Fruit fly (Drosophila melanogaster) whole organism, wandering third instar larva: Measurements from ENCODE around the gene att-ORFB.

Source experiments
- CG9705 ChIP-seq: fragments of 200-800 bp; sonication (Bioruptor generic); optimal IDR thresholded peaks from 2 replicates; lab custom pipeline; 2018; ENCODE audit warnings: missing biosample characterization, mild to moderate bottlenecking, missing genetic modification characterization
- HLH106 ChIP-seq: fragments of 200-800 bp; optimal IDR thresholded peaks from 3 replicates; lab custom pipeline; 2019; ENCODE audit warnings: missing biosample characterization, mild to moderate bottlenecking, missing genetic modification characterization, moderate library complexity
- Jra ChIP-seq: sonication (Bioruptor generic); optimal IDR thresholded peaks from 2 replicates; lab custom pipeline; 2016; ENCODE audit warnings: missing biosample characterization, missing genetic modification characterization
- Myc ChIP-seq: fragments of >200 bp; optimal IDR thresholded peaks from 2 replicates; lab custom pipeline; 2017
- brk ChIP-seq: fragments of 200-800 bp; sonication (Bioruptor generic); optimal IDR thresholded peaks from 2 replicates; lab custom pipeline; 2016; ENCODE audit warnings: missing biosample characterization, mild to moderate bottlenecking, missing genetic modification characterization
- dmrt93B ChIP-seq: fragments of 200-800 bp; sonication (Bioruptor generic); optimal IDR thresholded peaks from 2 replicates; lab custom pipeline; 2018; ENCODE audit warnings: missing biosample characterization, mild to moderate bottlenecking, missing genetic modification characterization
- fru ChIP-seq: fragments of 200-800 bp; sonication (Bioruptor generic); optimal IDR thresholded peaks from 3 replicates; lab custom pipeline; 2016; ENCODE audit warnings: missing biosample characterization, mild to moderate bottlenecking, missing genetic modification characterization
- h ChIP-seq: fragments of 200-800 bp; sonication (Bioruptor generic); optimal IDR thresholded peaks from 3 replicates; lab custom pipeline; 2016; ENCODE audit warnings: missing biosample characterization, mild to moderate bottlenecking, missing genetic modification characterization
- jim ChIP-seq: fragments of 175-275, 200-325 bp; sonication (Bioruptor generic); optimal IDR thresholded peaks from 2 replicates; lab custom pipeline; 2016; ENCODE audit warnings: missing biosample characterization, mild to moderate bottlenecking, missing genetic modification characterization
- pan ChIP-seq: fragments of >200 bp; optimal IDR thresholded peaks from 2 replicates; lab custom pipeline; 2017
- psq ChIP-seq: fragments of 200-800 bp; sonication (Bioruptor generic); optimal IDR thresholded peaks from 3 replicates; lab custom pipeline; 2017; ENCODE audit warnings: missing biosample characterization, mild to moderate bottlenecking, missing genetic modification characterization, moderate library complexity
- usp ChIP-seq: fragments of >200 bp; optimal IDR thresholded peaks from 2 replicates; lab custom pipeline; 2017; ENCODE audit warnings: missing biosample characterization, missing genetic modification characterization

dm6 chr3R:20574535-20574980 lies 20.4 kb upstream of the att-ORFB start:
- TF ChIP-seq jim (GFP tag; lab: Kevin White, UChicago) (no peak), fru (no peak), dmrt93B (GFP tag; lab: Kevin White, UChicago) (no peak), psq (GFP tag; lab: Kevin White, UChicago) (no peak), Jra (no peak), h (GFP tag; lab: Kevin White, UChicago) (no peak), CG9705 (GFP tag; lab: Kevin White, UChicago) (no peak), HLH106 (tag; lab: Kevin White, UChicago) (no peak), brk (GFP tag; lab: Kevin White, UChicago) (no peak), pan (lab: Kevin White, UChicago) (no peak), Myc (lab: Kevin White, UChicago) (peak; percentile 15), usp (no peak)
